Worm (Caenorhabditis elegans): ENCODE results near the gene mon-2.

Gene mon-2

DNA sequence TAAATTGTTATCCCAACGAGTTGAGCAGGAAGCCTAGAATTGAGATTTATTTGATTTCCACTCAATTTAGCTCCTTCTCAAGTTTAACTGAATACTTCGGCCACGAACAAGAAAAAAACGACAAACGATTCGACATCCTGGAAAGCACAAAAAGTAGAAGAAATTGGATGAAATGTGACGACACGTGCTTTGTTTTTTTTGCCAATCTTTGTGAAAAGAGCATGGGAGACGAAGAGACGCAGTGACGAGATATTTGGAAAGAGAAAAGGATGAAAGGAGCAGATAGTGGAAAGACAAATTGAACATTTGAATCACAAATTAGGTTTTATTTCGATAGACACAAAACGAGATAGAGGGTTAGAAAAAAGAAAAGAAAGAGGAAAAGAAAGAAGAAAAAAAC is 17.9 kb downstream of the mon-2 start (continued):
- no peak for TF ChIP-seq fkh-4 (tag; optimal IDR thresholded peaks at IDR 0.05; ENCODE audit: borderline replicate concordance)
- no peak for TF ChIP-seq ces-1 (GFP tag; optimal IDR thresholded peaks at IDR 0.05)
- TF ChIP-seq ceh-63 (GFP tag; optimal IDR thresholded peaks at IDR 0.05) = peak; percentile 56
- TF ChIP-seq aha-1 (tag; optimal IDR thresholded peaks at IDR 0.05) = no peak
- TF ChIP-seq lin-35 (GFP tag; optimal IDR thresholded peaks at IDR 0.05) = no peak
- TF ChIP-seq efl-1 (optimal IDR thresholded peaks at IDR 0.05) = peak in 1 of 2 experiments; percentile 5
- no peak for TF ChIP-seq efl-1 (GFP tag; optimal IDR thresholded peaks at IDR 0.05 in 1 of 2)
- TF ChIP-seq dsc-1 (tag; optimal IDR thresholded peaks at IDR 0.05) = no peak
- no peak for TF ChIP-seq pax-3 (tag; optimal IDR thresholded peaks at IDR 0.05)
- peak; percentile 38 for TF ChIP-seq nhr-47 (tag; optimal IDR thresholded peaks at IDR 0.05)
- TF ChIP-seq hlh-17 (GFP tag; optimal IDR thresholded peaks at IDR 0.05; ENCODE audit: borderline replicate concordance) = no peak
- peak; percentile 76 for TF ChIP-seq fkh-10 (GFP tag; optimal IDR thresholded peaks at IDR 0.05)
- peak; percentile 28 for TF ChIP-seq snu-23 (GFP tag; optimal IDR thresholded peaks at IDR 0.05)
- TF ChIP-seq nhr-85 (tag) = no peak
- no peak for TF ChIP-seq hpl-2 (GFP tag; optimal IDR thresholded peaks at IDR 0.05)
- no peak for TF ChIP-seq unc-30 (tag; optimal IDR thresholded peaks at IDR 0.05)
- TF ChIP-seq ceh-90 (tag; optimal IDR thresholded peaks at IDR 0.05) = no peak
- TF ChIP-seq ztf-4 (tag; optimal IDR thresholded peaks at IDR 0.05) = no peak
- no peak for TF ChIP-seq C04F5.9 (tag; optimal IDR thresholded peaks at IDR 0.05)
- no peak for TF ChIP-seq lin-15B (tag; optimal IDR thresholded peaks at IDR 0.05)
- TF ChIP-seq nhr-90 (tag; optimal IDR thresholded peaks at IDR 0.05; ENCODE audit: poor library complexity) = no peak
- no peak for TF ChIP-seq isw-1 (GFP tag; IDR thresholded peaks at IDR 0.05)
- TF ChIP-seq efl-3 (GFP tag; optimal IDR thresholded peaks at IDR 0.05) = no peak
- TF ChIP-seq swsn-7 (tag; optimal IDR thresholded peaks at IDR 0.05) = peak; percentile 16
- no peak for TF ChIP-seq elt-2 (tag; optimal IDR thresholded peaks at IDR 0.05)
- TF ChIP-seq pqm-1 (tag; optimal IDR thresholded peaks at IDR 0.05) = no peak
- TF ChIP-seq nhr-84 (tag; optimal IDR thresholded peaks at IDR 0.05) = no peak
- TF ChIP-seq unc-130 (tag; optimal IDR thresholded peaks at IDR 0.05) = no peak

- TF ChIP-seq unc-86 (tag; optimal IDR thresholded peaks at IDR 0.05) (no peak), C16A3.4 (tag; optimal IDR thresholded peaks at IDR 0.05) (no peak), zag-1 (tag; optimal IDR thresholded peaks at IDR 0.05) (no peak), hlh-4 (tag; optimal IDR thresholded peaks at IDR 0.05) (no peak), efl-1 (optimal IDR thresholded peaks at IDR 0.05) (no peak), efl-1 (GFP tag; optimal IDR thresholded peaks at IDR 0.05 in 1 of 2) (peak in 1 of 2 experiments; percentile 38), pag-3 (tag; optimal IDR thresholded peaks at IDR 0.05; ENCODE audit: borderline replicate concordance, insufficient read depth) (no peak), hlh-17 (GFP tag; optimal IDR thresholded peaks at IDR 0.05; ENCODE audit: borderline replicate concordance) (no peak)
Observed at ce11 chrIV:12120536-12120935, 24.0 kb downstream of the mon-2 start.

DNA sequence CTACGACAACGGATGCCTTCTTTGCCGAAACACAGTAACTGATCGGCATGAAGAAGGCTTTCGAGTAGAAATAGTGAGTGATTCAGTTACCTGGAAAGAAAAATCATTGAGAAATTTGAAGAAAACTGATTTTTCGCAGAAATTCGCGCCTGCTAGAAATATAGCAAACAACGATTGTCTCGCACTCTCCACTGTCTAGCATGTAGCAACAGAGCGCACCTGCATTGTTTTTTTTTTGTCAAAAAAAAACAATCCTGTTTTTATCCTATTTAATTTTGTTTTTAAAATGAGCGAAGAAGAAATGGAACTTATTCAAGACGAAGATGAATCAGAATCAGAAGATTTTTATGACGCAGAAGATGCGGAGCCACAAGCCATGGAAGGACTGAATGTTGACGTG is 24.5 kb downstream of the mon-2 start, which contains the start of the genes ddb-1 and M18.6:
ddb-1 (minus strand) TSS at position 90 of the 400 bp plus-strand sequence.
M18.6 (plus strand) TSS at position 235 of the 400 bp plus-strand sequence.
- peak; percentile 20 for TF ChIP-seq snu-23 (GFP tag; optimal IDR thresholded peaks at IDR 0.05)
- peak; percentile 24 for TF ChIP-seq nhr-71 (tag; optimal IDR thresholded peaks at IDR 0.05)
- TF ChIP-seq mep-1 (tag; optimal IDR thresholded peaks at IDR 0.05) = peak; percentile 65
- peak; percentile 2 for TF ChIP-seq F16B12.6 (tag; optimal IDR thresholded peaks at IDR 0.05)
- TF ChIP-seq efl-1 (optimal IDR thresholded peaks at IDR 0.05) = peak; percentile 36 to 54
- TF ChIP-seq efl-1 (GFP tag; optimal IDR thresholded peaks at IDR 0.05 in 1 of 2) = peak; percentile 56 to 92
- peak; percentile 16 for TF ChIP-seq skn-1 (tag; optimal IDR thresholded peaks at IDR 0.05)
- peak; percentile 51 for TF ChIP-seq C16A3.4 (tag; optimal IDR thresholded peaks at IDR 0.05)
- no peak for TF ChIP-seq hlh-4 (tag; optimal IDR thresholded peaks at IDR 0.05)
- no peak for TF ChIP-seq elt-3 (tag; optimal IDR thresholded peaks at IDR 0.05)
- TF ChIP-seq lsy-2 (tag; optimal IDR thresholded peaks at IDR 0.05) = peak in 1 of 2 experiments; percentile 69
- TF ChIP-seq ceh-82 (tag; optimal IDR thresholded peaks at IDR 0.05) = peak in 2 of 3 experiments; percentile 28 to 38
- TF ChIP-seq dpl-1 (GFP tag; optimal IDR thresholded peaks at IDR 0.05) = peak in 2 of 3 experiments; percentile 33 to 57
- peak; percentile 2 for TF ChIP-seq lin-13 (GFP tag; optimal IDR thresholded peaks at IDR 0.05)
- peak; percentile 47 to 69 for TF ChIP-seq lin-35 (GFP tag; optimal IDR thresholded peaks at IDR 0.05)
- no peak for TF ChIP-seq fkh-10 (GFP tag; optimal IDR thresholded peaks at IDR 0.05)
- peak; percentile 16 for TF ChIP-seq lin-15B (tag; optimal IDR thresholded peaks at IDR 0.05)
- TF ChIP-seq blmp-1 (tag; optimal IDR thresholded peaks at IDR 0.05) = peak; percentile 53
- TF ChIP-seq pqm-1 (tag; optimal IDR thresholded peaks at IDR 0.05) = no peak
